Fruit fly (Drosophila melanogaster) whole organism, embryonic: ENCODE results near the gene CG46396.

Experiments
- B-H2 ChIP-seq: fragments of 200-800 bp; sonication (Bioruptor generic); optimal IDR thresholded peaks from 2 replicates; lab custom pipeline; 2018; ENCODE audit warnings: missing biosample characterization, mild to moderate bottlenecking, missing genetic modification characterization
- Blimp-1 ChIP-seq: fragments of 200-800 bp; sonication (Bioruptor generic); optimal IDR thresholded peaks from 3 replicates; lab custom pipeline; 2018; ENCODE audit warnings: missing biosample characterization, missing genetic modification characterization, mild to moderate bottlenecking, moderate library complexity, missing genetic modification reagents
- CG10209 ChIP-seq: fragments of 200-800 bp; sonication (Bioruptor generic); optimal IDR thresholded peaks from 3 replicates; lab custom pipeline; 2017; ENCODE audit warnings: missing biosample characterization, mild to moderate bottlenecking, missing genetic modification characterization, missing genetic modification reagents
- CG11093 ChIP-seq: fragments of 200-800 bp; sonication (Bioruptor generic); IDR thresholded peaks from 3 replicates; pipeline ENCODE4 v1.3.6; 2022; ENCODE audit warnings: missing biosample characterization, missing genetic modification characterization
- CG1647 ChIP-seq: fragments of 200-800 bp; sonication (Bioruptor generic); optimal IDR thresholded peaks from 3 replicates; lab custom pipeline; 2016; ENCODE audit warnings: missing biosample characterization, missing genetic modification characterization
- CG16815 ChIP-seq: fragments of 200-800 bp; sonication (Bioruptor generic); optimal IDR thresholded peaks from 3 replicates; lab custom pipeline; 2017; ENCODE audit warnings: missing biosample characterization, mild to moderate bottlenecking, missing genetic modification characterization
- CG17328 ChIP-seq: fragments of 200-800 bp; sonication (Bioruptor generic); IDR thresholded peaks from 2 replicates; pipeline ENCODE4 v1.3.6; 2022; ENCODE audit warnings: missing biosample characterization, missing genetic modification characterization
- CG17359 ChIP-seq: fragments of 200-800 bp; sonication (Bioruptor generic); optimal IDR thresholded peaks from 3 replicates; lab custom pipeline; 2018; ENCODE audit warnings: missing biosample characterization, mild to moderate bottlenecking, missing genetic modification characterization, moderate library complexity
- CG17385 ChIP-seq: fragments of 200-800 bp; sonication (Bioruptor generic); optimal IDR thresholded peaks from 3 replicates; lab custom pipeline; 2018; ENCODE audit warnings: missing biosample characterization, mild to moderate bottlenecking, missing genetic modification characterization
- CG2120 ChIP-seq: fragments of 200-800 bp; sonication (Bioruptor generic); optimal IDR thresholded peaks from 3 replicates; lab custom pipeline; 2016; ENCODE audit warnings: missing biosample characterization, missing genetic modification characterization
- CG2199 ChIP-seq: fragments of 200-800 bp; sonication (Bioruptor generic); IDR thresholded peaks from 3 replicates; pipeline ENCODE4 v1.3.6; 2022; ENCODE audit warnings: missing biosample characterization, missing genetic modification characterization
- CG34224 ChIP-seq: fragments of 200-800 bp; sonication (Bioruptor generic); IDR thresholded peaks from 3 replicates; pipeline ENCODE4 v1.3.6; 2022; ENCODE audit warnings: missing biosample characterization, missing genetic modification characterization; ENCODE audit not compliant: partially characterized antibody
- CG4282 ChIP-seq: fragments of 200-800 bp; sonication (Bioruptor generic); optimal IDR thresholded peaks from 2 replicates; lab custom pipeline; 2016; ENCODE audit warnings: missing biosample characterization, missing genetic modification characterization
- CG4404 ChIP-seq: fragments of 200-800 bp; sonication (Bioruptor generic); IDR thresholded peaks from 2 replicates; pipeline ENCODE4 v1.3.6; 2022; ENCODE audit warnings: missing biosample characterization, missing genetic modification characterization
- CG9876 ChIP-seq: fragments of 200-800 bp; sonication (Bioruptor generic); optimal IDR thresholded peaks from 2 replicates; lab custom pipeline; 2016; ENCODE audit warnings: missing biosample characterization, missing genetic modification characterization
- CTCF ChIP-seq: fragments of 200-800 bp; sonication (Bioruptor generic); optimal IDR thresholded peaks from 2 replicates; lab custom pipeline; 2017; ENCODE audit warnings: missing biosample characterization, mild to moderate bottlenecking, missing genetic modification characterization, moderate library complexity
- CrebB ChIP-seq: fragments of 200-800 bp; sonication (Bioruptor generic); optimal IDR thresholded peaks from 3 replicates; lab custom pipeline; 2018; ENCODE audit warnings: missing biosample characterization, mild to moderate bottlenecking, missing genetic modification characterization
- Eip74EF ChIP-seq, 2 experiments: fragments of 200-800 bp in 1 of 2; fragments of >200 bp in 1 of 2; sonication (Bioruptor generic) in 1 of 2; optimal IDR thresholded peaks; 2 replicates each; lab custom pipeline; 2017 to 2019; ENCODE audit warnings: missing biosample characterization in 2 of 2, missing genetic modification characterization in 2 of 2, mild to moderate bottlenecking in 1 of 2, moderate library complexity in 1 of 2
- Fer2 ChIP-seq: fragments of 200-800 bp; sonication (Bioruptor generic); optimal IDR thresholded peaks from 2 replicates; lab custom pipeline; 2018; ENCODE audit warnings: missing biosample characterization, mild to moderate bottlenecking, missing genetic modification characterization, moderate library complexity
- Hmx ChIP-seq: fragments of 200-800 bp; sonication (Bioruptor generic); optimal IDR thresholded peaks from 2 replicates; lab custom pipeline; 2016; ENCODE audit warnings: missing biosample characterization, missing genetic modification characterization
- Jarid2 ChIP-seq: fragments of 200-800 bp; sonication (Bioruptor generic); optimal IDR thresholded peaks from 3 replicates; lab custom pipeline; 2017; ENCODE audit warnings: mild to moderate bottlenecking, missing biosample characterization, missing genetic modification reagents, missing genetic modification characterization
- Pdp1 ChIP-seq, 2 experiments: fragments of 200-800 bp; sonication (Bioruptor generic); optimal IDR thresholded peaks; 3 replicates each; lab custom pipeline; 2016; ENCODE audit warnings: missing biosample characterization in 2 of 2, missing genetic modification characterization in 2 of 2, mild to moderate bottlenecking in 1 of 2, moderate library complexity in 1 of 2
- ato ChIP-seq: fragments of 200-800 bp; sonication (Bioruptor generic); IDR thresholded peaks from 2 replicates; pipeline ENCODE4 v1.3.6; 2022; ENCODE audit warnings: missing biosample characterization, missing genetic modification characterization; ENCODE audit not compliant: partially characterized antibody
- br ChIP-seq: fragments of >200 bp; optimal IDR thresholded peaks from 2 replicates; lab custom pipeline; 2017
- chif ChIP-seq, 2 experiments: fragments of 200-800 bp; sonication (Bioruptor generic); optimal IDR thresholded peaks; 3 replicates each; lab custom pipeline; 2016; ENCODE audit warnings: missing biosample characterization in 2 of 2, missing genetic modification characterization in 2 of 2
- dpn ChIP-seq, 2 experiments: fragments of 200-800 bp; sonication (Bioruptor generic); optimal IDR thresholded peaks; 3 replicates each; lab custom pipeline; 2016; ENCODE audit warnings: missing biosample characterization in 2 of 2, missing genetic modification characterization in 2 of 2
- gcm ChIP-seq: fragments of 200-800 bp; sonication (Bioruptor generic); optimal IDR thresholded peaks from 2 replicates; lab custom pipeline; 2019; ENCODE audit warnings: missing biosample characterization, mild to moderate bottlenecking, missing genetic modification characterization, moderate library complexity
- hb ChIP-seq: fragments of 200-800 bp; sonication (Bioruptor generic); IDR thresholded peaks from 3 replicates; pipeline ENCODE4 v1.3.6; 2022; ENCODE audit warnings: missing biosample characterization, missing genetic modification characterization; ENCODE audit not compliant: partially characterized antibody
- ken ChIP-seq: fragments of 200-800 bp; sonication (Bioruptor generic); IDR thresholded peaks from 3 replicates; pipeline ENCODE4 v1.3.6; 2022; ENCODE audit warnings: missing biosample characterization, missing genetic modification characterization
- seq ChIP-seq: fragments of 200-800 bp; sonication (Bioruptor generic); IDR thresholded peaks from 2 replicates; pipeline ENCODE4 v1.3.6; 2022; ENCODE audit warnings: missing biosample characterization, missing genetic modification characterization
- sna ChIP-seq: fragments of 200-800 bp; sonication (Bioruptor generic); IDR thresholded peaks from 2 replicates; pipeline ENCODE4 v1.3.6; 2022; ENCODE audit warnings: missing biosample characterization, missing genetic modification characterization; ENCODE audit not compliant: partially characterized antibody
- sr ChIP-seq: fragments of 200-800 bp; sonication (Bioruptor generic); IDR thresholded peaks from 3 replicates; pipeline ENCODE4 v1.3.6; 2022; ENCODE audit warnings: missing biosample characterization, missing genetic modification characterization
- unpg ChIP-seq: fragments of 200-800 bp; sonication (Bioruptor generic); optimal IDR thresholded peaks from 3 replicates; lab custom pipeline; 2018; ENCODE audit warnings: missing biosample characterization, mild to moderate bottlenecking, missing genetic modification characterization, moderate library complexity

Gene CG46396

dm6 chr3R:6304947-6305346 lies 1.1 kb downstream of the CG46396 start, which contains the start of gene Osi16:
TSS of gene Osi16 (plus strand) at chr3R:6305247.
- TF ChIP-seq Blimp-1 (GFP tag; lab: Kevin White, UChicago) (peak; percentile 31), chif (GFP tag; optimal IDR thresholded peaks at IDR 0.05; lab: Kevin White, UChicago) (no peak), hb (GFP tag; lab: Robert Waterston, UW) (0 out of 3 replicates have a peak, but pooled peaks have one; percentile 28)

dm6 chr3R:6306584-6306983 lies 2.7 kb downstream of the CG46396 start, which contains the start of gene CG46026:
TSS of gene CG46026 (plus strand) at chr3R:6306884.
- TF ChIP-seq Pdp1 (GFP tag; optimal IDR thresholded peaks at IDR 0.05; lab: Kevin White, UChicago), result no peak
- no peak for TF ChIP-seq CG34224
- TF ChIP-seq CG16815 (GFP tag; lab: Kevin White, UChicago), result no peak
- no peak for TF ChIP-seq gcm (GFP tag; lab: Kevin White, UChicago)
- no peak for TF ChIP-seq CG4282 (GFP tag; lab: Kevin White, UChicago)
- no peak for TF ChIP-seq CTCF (GFP tag; lab: Kevin White, UChicago)
- no peak for TF ChIP-seq sna (GFP tag; lab: Robert Waterston, UW)
- TF ChIP-seq CG2120, result no peak
- no peak for TF ChIP-seq br (lab: Kevin White, UChicago)
- no peak for TF ChIP-seq CG9876 (GFP tag; lab: Kevin White, UChicago)
- no peak for TF ChIP-seq seq (GFP tag; lab: Robert Waterston, UW)
- no peak for TF ChIP-seq Hmx (GFP tag; lab: Kevin White, UChicago)
- TF ChIP-seq ato (GFP tag; lab: Robert Waterston, UW), result no peak
- no peak for TF ChIP-seq CG10209 (GFP tag; lab: Kevin White, UChicago)
- TF ChIP-seq CG17359 (tag; lab: Kevin White, UChicago), result no peak
- TF ChIP-seq CG17328 (GFP tag; lab: Robert Waterston, UW), result no peak
- no peak for TF ChIP-seq CG1647 (GFP tag; lab: Kevin White, UChicago)
- TF ChIP-seq unpg (GFP tag; lab: Kevin White, UChicago), result no peak
- TF ChIP-seq CG17385, result no peak

dm6 chr3R:6309676-6310075 lies 5.8 kb downstream of the CG46396 start, which contains the start of gene CG31560:
TSS of gene CG31560 (plus strand) at chr3R:6309976.
- TF ChIP-seq dpn (GFP tag; optimal IDR thresholded peaks at IDR 0.05; lab: Kevin White, UChicago) (no peak), B-H2 (GFP tag; lab: Kevin White, UChicago) (no peak), Fer2 (tag; lab: Kevin White, UChicago) (no peak), Eip74EF (GFP tag; optimal IDR thresholded peaks at IDR 0.05; lab: Kevin White, UChicago) (no peak)
- TF ChIP-seq, all 482 proteins: peak for 0

- no peak for TF ChIP-seq CG4404 (GFP tag; lab: Robert Waterston, UW)
- TF ChIP-seq CG2199, result 0 out of 3 replicates have a peak, but pooled peaks have one; percentile 61
- TF ChIP-seq dpn (GFP tag; optimal IDR thresholded peaks at IDR 0.05; lab: Kevin White, UChicago), result no peak
- no peak for TF ChIP-seq sr (GFP tag; lab: Robert Waterston, UW)
- peak; percentile 99 for TF ChIP-seq Blimp-1 (GFP tag; lab: Kevin White, UChicago)
- TF ChIP-seq ken (GFP tag; lab: Robert Waterston, UW), result 0 out of 3 replicates have a peak, but pooled peaks have one; percentile 26
- TF ChIP-seq CrebB (tag; lab: Kevin White, UChicago), result no peak
- peak; percentile 22 for TF ChIP-seq Jarid2 (GFP tag; lab: Kevin White, UChicago)
- TF ChIP-seq CG11093 (GFP tag; lab: Robert Waterston, UW), result 0 out of 3 replicates have a peak, but pooled peaks have one; percentile 11
Measured at dm6 chr3R:6311641-6312259, 7.9 kb downstream of the CG46396 start, which contains the start of gene Osi17. TSS of gene Osi17 (plus strand) at chr3R:6311772.
